Fruit fly (Drosophila melanogaster): ENCODE measurements around the gene CG13634.

- no peak for TF ChIP-seq eg (GFP tag; IDR thresholded peaks at IDR 0.05)
- no peak for TF ChIP-seq Sox14 (GFP tag; optimal IDR thresholded peaks at IDR 0.05)
Observed at dm6 chr3R:24833652-24834051, 43.7 kb upstream of the CG13634 start, which contains the start of gene sosie.

Data from whole organism, prepupa.